Worm (Caenorhabditis elegans) whole organism, L2 larva: ENCODE measurements around the gene T19C9.10.

Source experiments
- R02D3.7 ChIP-seq: fragments of 150-350 bp; optimal IDR thresholded peaks from 2 replicates; lab custom pipeline; 2014; ENCODE audit warnings: missing biosample characterization, missing genetic modification characterization
- ceh-16 ChIP-seq: fragments of 150-350 bp; optimal IDR thresholded peaks from 2 replicates; lab custom pipeline; 2014; ENCODE audit warnings: missing biosample characterization, missing genetic modification characterization
- egl-27 ChIP-seq: sonication (generic microtip); optimal IDR thresholded peaks from 3 replicates; lab custom pipeline; 2017; ENCODE audit warnings: missing biosample characterization, missing genetic modification reagents, missing genetic modification characterization
- gmeb-1 ChIP-seq: fragments of 150-350 bp; optimal IDR thresholded peaks from 2 replicates; lab custom pipeline; 2014; ENCODE audit warnings: missing biosample characterization, missing genetic modification characterization
- lin-11 ChIP-seq: fragments of 150-350 bp; sonication (generic microtip); optimal IDR thresholded peaks from 2 replicates; lab custom pipeline; 2014; ENCODE audit warnings: missing biosample characterization, missing genetic modification characterization, inconsistent platforms, mixed read lengths
- lin-13 ChIP-seq: fragments of 150-350 bp; optimal IDR thresholded peaks from 2 replicates; lab custom pipeline; 2014; ENCODE audit warnings: missing biosample characterization, missing genetic modification reagents, missing genetic modification characterization
- lin-39 ChIP-seq: fragments of 150-350 bp; optimal IDR thresholded peaks from 2 replicates; lab custom pipeline; 2014; ENCODE audit warnings: missing biosample characterization, missing genetic modification reagents, missing genetic modification characterization
- mab-5 ChIP-seq: fragments of 150-350 bp; optimal IDR thresholded peaks from 2 replicates; lab custom pipeline; 2014; ENCODE audit warnings: missing biosample characterization, missing genetic modification characterization
- nhr-11 ChIP-seq: fragments of 150-350 bp; optimal IDR thresholded peaks from 2 replicates; lab custom pipeline; 2014; ENCODE audit warnings: missing biosample characterization, missing genetic modification characterization
- unc-39 ChIP-seq: fragments of 150-350 bp; optimal IDR thresholded peaks from 2 replicates; lab custom pipeline; 2014; ENCODE audit warnings: missing biosample characterization, missing genetic modification characterization
- unc-62 ChIP-seq: fragments of 150-350 bp; optimal IDR thresholded peaks from 2 replicates; lab custom pipeline; 2014; ENCODE audit warnings: missing biosample characterization, missing genetic modification reagents, missing genetic modification characterization
- zag-1 ChIP-seq: fragments of 150-350 bp; optimal IDR thresholded peaks from 2 replicates; lab custom pipeline; 2014; ENCODE audit warnings: missing biosample characterization, missing genetic modification characterization

DNA sequence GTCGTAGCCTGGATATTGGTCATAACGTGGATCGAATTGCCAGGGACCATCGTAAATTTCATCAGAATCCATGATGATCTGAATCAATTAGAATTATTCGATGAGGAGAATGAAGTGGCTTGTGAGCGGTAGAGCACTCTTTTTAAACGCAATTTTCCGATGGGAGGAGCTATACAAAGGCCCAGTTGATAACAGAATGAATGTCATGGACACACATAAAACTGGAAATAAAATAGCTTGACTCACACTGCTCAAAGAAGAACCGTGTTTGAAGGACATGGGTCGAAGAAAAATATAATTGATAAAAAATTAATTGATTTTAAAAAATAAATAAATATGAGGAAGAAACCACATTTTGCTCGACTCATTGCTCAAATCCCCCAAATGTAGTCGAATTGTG, 28.3 kb upstream of the T19C9.10 start, which contains the start of gene Y68A4A.13:
- no peak for TF ChIP-seq ceh-16 (tag; lab: Kevin White, UChicago)
- no peak for TF ChIP-seq lin-11 (tag; lab: Kevin White, UChicago)
- no peak for TF ChIP-seq unc-39 (tag; lab: Kevin White, UChicago)
- TF ChIP-seq nhr-11, result no peak
- no peak for TF ChIP-seq unc-62
- TF ChIP-seq lin-13 (GFP tag; lab: Kevin White, UChicago), result no peak
- TF ChIP-seq R02D3.7 (tag; lab: Kevin White, UChicago), result no peak
- TF ChIP-seq egl-27 (tag; lab: Kevin White, UChicago), result no peak
- no peak for TF ChIP-seq gmeb-1
- TF ChIP-seq mab-5 (tag; lab: Kevin White, UChicago), result no peak
- no peak for TF ChIP-seq lin-39 (tag; lab: Kevin White, UChicago)
- no peak for TF ChIP-seq zag-1
